Worm (Caenorhabditis elegans): ENCODE data around the gene arp-6.

Gene arp-6

ce11 chrII:8037246-8037645 lies at the start of gene arp-6:
Gene arp-6, minus strand, starts transcription at chrII:8037346.
- no peak for TF ChIP-seq unc-62 (GFP tag; optimal IDR thresholded peaks at IDR 0.05)

ce11 chrII:8086803-8087202 lies 49.7 kb upstream of the arp-6 start, which contains the start of gene K02C4.3:
Gene K02C4.3, minus strand, starts transcription at chrII:8086853.
- no peak for TF ChIP-seq unc-62 (GFP tag; optimal IDR thresholded peaks at IDR 0.05)

- no peak for TF ChIP-seq unc-62 (GFP tag; optimal IDR thresholded peaks at IDR 0.05)
Observed at ce11 chrII:8078041-8078440, 40.9 kb upstream of the arp-6 start, which contains the start of gene K02C4.5. Gene K02C4.5, plus strand, starts transcription at chrII:8078435.

ce11 chrII:8075324-8075810 lies 38.2 kb upstream of the arp-6 start, which contains the start of gene K02C4.2:
Gene K02C4.2, plus strand, starts transcription at chrII:8075760.
- TF ChIP-seq unc-62 (GFP tag; optimal IDR thresholded peaks at IDR 0.05) = no peak

ce11 chrII:8074058-8074457 lies 36.9 kb upstream of the arp-6 start:
- no peak for TF ChIP-seq unc-62 (GFP tag; optimal IDR thresholded peaks at IDR 0.05)

- no peak for TF ChIP-seq unc-62 (GFP tag; optimal IDR thresholded peaks at IDR 0.05)
Observed at ce11 chrII:8073222-8073621, 36.1 kb upstream of the arp-6 start, which contains the start of gene gpcp-2. Gene gpcp-2, minus strand, starts transcription at chrII:8073374.

ce11 chrII:8071801-8072544 lies 34.8 kb upstream of the arp-6 start:
- TF ChIP-seq unc-62 (GFP tag; optimal IDR thresholded peaks at IDR 0.05) = no peak

- no peak for TF ChIP-seq unc-62 (GFP tag; optimal IDR thresholded peaks at IDR 0.05)
Observed at ce11 chrII:8071012-8071625, 34.0 kb upstream of the arp-6 start.

ce11 chrII:8065985-8066384 lies 28.8 kb upstream of the arp-6 start, which contains the start of gene pdha-1:
Gene pdha-1, plus strand, starts transcription at chrII:8066285.
- no peak for TF ChIP-seq unc-62 (GFP tag; optimal IDR thresholded peaks at IDR 0.05)

ce11 chrII:8062334-8062791 lies 25.2 kb upstream of the arp-6 start, which contains the start of gene ufd-2:
Gene ufd-2, plus strand, starts transcription at chrII:8062741.
- TF ChIP-seq unc-62 (GFP tag; optimal IDR thresholded peaks at IDR 0.05) = no peak

ce11 chrII:8059532-8059931 lies 22.4 kb upstream of the arp-6 start:
- TF ChIP-seq unc-62 (GFP tag; optimal IDR thresholded peaks at IDR 0.05) = no peak

- no peak for TF ChIP-seq unc-62 (GFP tag; optimal IDR thresholded peaks at IDR 0.05)
Observed at ce11 chrII:8058769-8059168, 21.6 kb upstream of the arp-6 start, which contains the start of gene T05H10.8. Gene T05H10.8, plus strand, starts transcription at chrII:8059069.

- no peak for TF ChIP-seq unc-62 (GFP tag; optimal IDR thresholded peaks at IDR 0.05)
Observed at ce11 chrII:8057911-8058310, 20.8 kb upstream of the arp-6 start.

ce11 chrII:8052850-8053249 lies 15.7 kb upstream of the arp-6 start, which contains the start of gene T05H10.4:
Gene T05H10.4, plus strand, starts transcription at chrII:8053150.
- TF ChIP-seq unc-62 (GFP tag; optimal IDR thresholded peaks at IDR 0.05) = no peak

ce11 chrII:8052172-8052571 lies 15.0 kb upstream of the arp-6 start:
- no peak for TF ChIP-seq unc-62 (GFP tag; optimal IDR thresholded peaks at IDR 0.05)

ce11 chrII:8051330-8051729 lies 14.2 kb upstream of the arp-6 start:
- no peak for TF ChIP-seq unc-62 (GFP tag; optimal IDR thresholded peaks at IDR 0.05)
